Fruit fly (Drosophila melanogaster) whole organism, wandering third instar larva: ENCODE measurements around the gene CG42404.

Source experiments
- Abd-B ChIP-seq: fragments of >200 bp; optimal IDR thresholded peaks from 2 replicates; lab custom pipeline; 2017; ENCODE audit warnings: missing biosample characterization, missing genetic modification characterization
- CG32264 ChIP-seq: fragments of 200-800 bp; sonication (Bioruptor generic); optimal IDR thresholded peaks from 2 replicates; lab custom pipeline; 2016; ENCODE audit warnings: missing biosample characterization, missing genetic modification characterization
- CG9705 ChIP-seq: fragments of 200-800 bp; sonication (Bioruptor generic); optimal IDR thresholded peaks from 2 replicates; lab custom pipeline; 2018; ENCODE audit warnings: missing biosample characterization, mild to moderate bottlenecking, missing genetic modification characterization
- CrebA ChIP-seq: fragments of 200-800 bp; sonication (Bioruptor generic); optimal IDR thresholded peaks from 2 replicates; lab custom pipeline; 2016; ENCODE audit warnings: missing biosample characterization, mild to moderate bottlenecking, missing genetic modification characterization, borderline replicate concordance
- Dfd ChIP-seq: fragments of >200 bp; optimal IDR thresholded peaks from 2 replicates; lab custom pipeline; 2017; ENCODE audit warnings: missing biosample characterization, missing genetic modification characterization
- Dif ChIP-seq: fragments of 200-275, 200-300 bp; sonication (Bioruptor generic); optimal IDR thresholded peaks from 2 replicates; lab custom pipeline; 2018; ENCODE audit warnings: missing biosample characterization, missing genetic modification characterization; ENCODE audit not compliant: partially characterized antibody
- GATAd ChIP-seq: sonication (Bioruptor generic); optimal IDR thresholded peaks from 2 replicates; lab custom pipeline; 2016; ENCODE audit warnings: missing biosample characterization, missing genetic modification characterization
- HLH106 ChIP-seq: fragments of 200-800 bp; optimal IDR thresholded peaks from 3 replicates; lab custom pipeline; 2019; ENCODE audit warnings: missing biosample characterization, mild to moderate bottlenecking, missing genetic modification characterization, moderate library complexity
- Hr78 ChIP-seq: fragments of >200 bp; optimal IDR thresholded peaks from 2 replicates; lab custom pipeline; 2017; ENCODE audit warnings: missing biosample characterization, missing genetic modification characterization
- Hr83 ChIP-seq: fragments of 200-300 bp; sonication (Bioruptor generic); optimal IDR thresholded peaks from 2 replicates; lab custom pipeline; 2016; ENCODE audit warnings: missing biosample characterization, mild to moderate bottlenecking, missing genetic modification characterization, moderate library complexity; ENCODE audit not compliant: poor library complexity, severe bottlenecking
- Mio ChIP-seq: sonication (Bioruptor generic); optimal IDR thresholded peaks from 2 replicates; lab custom pipeline; 2016; ENCODE audit warnings: missing biosample characterization, missing genetic modification characterization
- Myc ChIP-seq: fragments of >200 bp; optimal IDR thresholded peaks from 2 replicates; lab custom pipeline; 2017
- N ChIP-seq: fragments of >200 bp; optimal IDR thresholded peaks from 2 replicates; lab custom pipeline; 2018; ENCODE audit warnings: missing biosample characterization, missing external identifiers, missing genetic modification characterization
- OdsH ChIP-seq: fragments of 200-800 bp; sonication (Bioruptor generic); optimal IDR thresholded peaks from 2 replicates; lab custom pipeline; 2016; ENCODE audit warnings: missing biosample characterization, mild to moderate bottlenecking, missing genetic modification characterization
- Rel ChIP-seq, 2 experiments: fragments of 200-800 bp; sonication (Bioruptor generic) in 1 of 2; optimal IDR thresholded peaks; 2 replicates in 1 of 2; 3 replicates in 1 of 2; lab custom pipeline; 2016 to 2019; ENCODE audit warnings: mild to moderate bottlenecking in 2 of 2, missing biosample characterization in 2 of 2, missing genetic modification characterization in 2 of 2, moderate library complexity in 1 of 2
- Sp1 ChIP-seq: fragments of 200-800 bp; sonication (Bioruptor generic); optimal IDR thresholded peaks from 3 replicates; lab custom pipeline; 2019; ENCODE audit warnings: missing biosample characterization, mild to moderate bottlenecking, missing genetic modification characterization, moderate library complexity
- Vsx2 ChIP-seq: fragments of 200-300, 225-300 bp; sonication (Bioruptor generic); optimal IDR thresholded peaks from 2 replicates; lab custom pipeline; 2018; ENCODE audit warnings: missing biosample characterization, missing genetic modification characterization; ENCODE audit not compliant: partially characterized antibody
- br ChIP-seq: fragments of 200-800 bp; sonication (Bioruptor generic); optimal IDR thresholded peaks from 2 replicates; lab custom pipeline; 2016; ENCODE audit warnings: missing biosample characterization, missing genetic modification characterization
- brk ChIP-seq: fragments of 200-800 bp; sonication (Bioruptor generic); optimal IDR thresholded peaks from 2 replicates; lab custom pipeline; 2016; ENCODE audit warnings: missing biosample characterization, mild to moderate bottlenecking, missing genetic modification characterization
- dl ChIP-seq, 2 experiments: fragments of 175-275, 200-275 bp in 1 of 2; fragments of 200-275 bp in 1 of 2; sonication (Bioruptor generic); optimal IDR thresholded peaks; lab custom pipeline; 2018; ENCODE audit warnings: mild to moderate bottlenecking in 2 of 2, missing biosample characterization in 2 of 2, missing genetic modification characterization in 2 of 2, moderate library complexity in 2 of 2; ENCODE audit not compliant: partially characterized antibody in 2 of 2, insufficient read depth in 1 of 2
- dmrt93B ChIP-seq: fragments of 200-800 bp; sonication (Bioruptor generic); optimal IDR thresholded peaks from 2 replicates; lab custom pipeline; 2018; ENCODE audit warnings: missing biosample characterization, mild to moderate bottlenecking, missing genetic modification characterization
- dsf ChIP-seq: sonication (Bioruptor generic); optimal IDR thresholded peaks from 2 replicates; lab custom pipeline; 2016; ENCODE audit warnings: missing biosample characterization, missing genetic modification characterization, borderline replicate concordance
- ey ChIP-seq: fragments of 200-800 bp; sonication (Bioruptor generic); optimal IDR thresholded peaks from 2 replicates; lab custom pipeline; 2016; ENCODE audit warnings: missing biosample characterization, missing genetic modification characterization
- foxo ChIP-seq, 2 experiments: fragments of 200-800 bp; sonication (Bioruptor generic); optimal IDR thresholded peaks; 2 replicates in 1 of 2; 3 replicates in 1 of 2; lab custom pipeline; 2016 to 2017; ENCODE audit warnings: missing biosample characterization in 2 of 2, missing genetic modification characterization in 2 of 2
- fru ChIP-seq: fragments of 200-800 bp; sonication (Bioruptor generic); optimal IDR thresholded peaks from 3 replicates; lab custom pipeline; 2016; ENCODE audit warnings: missing biosample characterization, mild to moderate bottlenecking, missing genetic modification characterization
- h ChIP-seq: fragments of 200-800 bp; sonication (Bioruptor generic); optimal IDR thresholded peaks from 3 replicates; lab custom pipeline; 2016; ENCODE audit warnings: missing biosample characterization, mild to moderate bottlenecking, missing genetic modification characterization
- jim ChIP-seq: fragments of 175-275, 200-325 bp; sonication (Bioruptor generic); optimal IDR thresholded peaks from 2 replicates; lab custom pipeline; 2016; ENCODE audit warnings: missing biosample characterization, mild to moderate bottlenecking, missing genetic modification characterization
- lola ChIP-seq: fragments of >200 bp; optimal IDR thresholded peaks from 2 replicates; lab custom pipeline; 2017; ENCODE audit warnings: missing biosample characterization, missing genetic modification characterization
- psq ChIP-seq: fragments of 200-800 bp; sonication (Bioruptor generic); optimal IDR thresholded peaks from 3 replicates; lab custom pipeline; 2017; ENCODE audit warnings: missing biosample characterization, mild to moderate bottlenecking, missing genetic modification characterization, moderate library complexity
- rgr ChIP-seq: fragments of 200-800 bp; sonication (Bioruptor generic); optimal IDR thresholded peaks from 3 replicates; lab custom pipeline; 2016; ENCODE audit warnings: missing biosample characterization, mild to moderate bottlenecking, missing genetic modification characterization
- sage ChIP-seq: fragments of 200-800 bp; sonication (Bioruptor generic); optimal IDR thresholded peaks from 2 replicates; lab custom pipeline; 2016; ENCODE audit warnings: missing biosample characterization, mild to moderate bottlenecking, missing genetic modification characterization
- sv ChIP-seq: fragments of 200-800 bp; sonication (Bioruptor generic); optimal IDR thresholded peaks from 3 replicates; lab custom pipeline; 2016; ENCODE audit warnings: missing biosample characterization, missing genetic modification characterization
- tai ChIP-seq: sonication (Bioruptor generic); optimal IDR thresholded peaks from 2 replicates; lab custom pipeline; 2016; ENCODE audit warnings: missing biosample characterization, missing genetic modification characterization
- usp ChIP-seq: fragments of >200 bp; optimal IDR thresholded peaks from 2 replicates; lab custom pipeline; 2017; ENCODE audit warnings: missing biosample characterization, missing genetic modification characterization
- woc ChIP-seq: sonication (Bioruptor generic); optimal IDR thresholded peaks from 2 replicates; lab custom pipeline; 2016; ENCODE audit warnings: missing biosample characterization, mild to moderate bottlenecking, missing genetic modification characterization

The CG42404 gene

DNA sequence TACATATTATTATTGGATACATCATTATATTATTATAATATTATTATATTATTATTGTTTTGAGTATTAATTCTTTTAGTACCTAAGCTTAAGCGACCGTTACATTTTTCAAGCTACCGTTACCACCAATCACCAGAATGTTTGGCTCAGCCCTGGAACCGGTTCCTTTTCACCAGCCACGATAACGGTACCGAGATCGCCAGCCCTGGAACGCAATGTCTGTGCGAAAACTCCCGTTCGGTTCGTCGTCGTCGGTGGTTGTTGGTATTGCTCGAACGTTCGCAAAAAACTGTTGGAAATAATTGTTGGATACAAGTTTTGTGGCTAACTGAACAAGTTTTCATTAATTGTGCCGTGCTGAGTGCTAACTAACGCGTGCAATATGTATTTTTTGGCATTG lies at the start of gene CG42404:
TSS of gene CG42404 (plus strand) at position 360 of the 400 bp plus-strand sequence.
- TF ChIP-seq ey (GFP tag; lab: Kevin White, UChicago) (no peak), Dif (GFP tag; lab: Kevin White, UChicago) (no peak), h (GFP tag; lab: Kevin White, UChicago) (no peak), Sp1 (GFP tag; lab: Kevin White, UChicago) (no peak), CG32264 (GFP tag; lab: Kevin White, UChicago) (no peak), woc (GFP tag; lab: Kevin White, UChicago) (no peak), CG9705 (GFP tag; lab: Kevin White, UChicago) (no peak), CrebA (GFP tag; lab: Kevin White, UChicago) (no peak), Hr78 (GFP tag; lab: Kevin White, UChicago) (no peak), dmrt93B (GFP tag; lab: Kevin White, UChicago) (no peak), lola (GFP tag; lab: Kevin White, UChicago) (no peak), brk (GFP tag; lab: Kevin White, UChicago) (no peak), sage (GFP tag; lab: Kevin White, UChicago) (no peak), Abd-B (GFP tag; lab: Kevin White, UChicago) (no peak)
- TF ChIP-seq, all 38 proteins: peak for 0

DNA sequence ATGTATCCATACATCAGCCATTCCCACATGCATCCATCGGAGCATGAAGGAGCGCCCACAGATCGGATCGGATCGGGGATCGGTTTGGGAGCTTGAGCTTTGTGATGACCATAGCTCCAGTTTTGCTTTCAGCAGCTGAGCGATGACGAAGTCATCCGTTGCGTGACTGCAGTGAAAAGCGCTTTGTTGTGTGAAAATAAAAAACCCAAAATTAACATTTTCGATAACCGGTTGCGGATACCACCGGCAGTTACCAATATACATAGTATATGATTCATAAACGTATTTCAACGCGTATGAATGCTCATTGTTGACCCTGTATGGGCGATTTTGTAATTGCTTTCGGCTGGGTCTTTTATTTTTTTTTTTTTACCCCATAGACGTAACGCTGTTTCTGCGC lies 44.7 kb upstream of the CG42404 start:
- TF ChIP-seq Hr78 (GFP tag; lab: Kevin White, UChicago) (no peak), fru (GFP tag; lab: Kevin White, UChicago) (no peak), Abd-B (GFP tag; lab: Kevin White, UChicago) (no peak), woc (GFP tag; lab: Kevin White, UChicago) (no peak), usp (GFP tag; lab: Kevin White, UChicago) (no peak), CG32264 (GFP tag; lab: Kevin White, UChicago) (no peak), brk (GFP tag; lab: Kevin White, UChicago) (no peak), Mio (GFP tag; lab: Kevin White, UChicago) (no peak), sv (GFP tag; lab: Kevin White, UChicago) (no peak)

DNA sequence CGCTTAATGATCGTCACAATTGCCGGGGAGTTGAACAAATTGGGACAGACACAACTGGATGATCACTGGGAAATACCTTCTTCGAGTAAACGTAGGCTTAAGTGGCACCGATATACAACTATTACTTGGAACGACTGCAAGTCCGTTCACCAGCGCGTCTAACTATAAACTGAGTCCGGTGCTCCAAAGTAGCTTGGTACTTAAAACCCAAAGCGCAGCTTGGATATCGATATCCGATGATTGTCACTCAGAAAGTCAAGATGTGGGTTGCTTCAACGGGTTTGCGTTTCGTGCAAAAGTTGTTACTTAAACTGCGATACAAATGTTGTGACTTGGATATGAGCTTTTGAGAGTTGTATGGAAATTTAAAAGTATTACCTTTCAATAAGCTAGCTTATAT lies 43.6 kb upstream of the CG42404 start, which contains the start of gene Spn88Ea:
TSS of gene Spn88Ea (minus strand) at position 175 of the 400 bp plus-strand sequence.
- TF ChIP-seq woc (GFP tag; lab: Kevin White, UChicago), result peak; percentile 50
- TF ChIP-seq br (GFP tag; lab: Kevin White, UChicago), result peak; percentile 8
- TF ChIP-seq Vsx2 (GFP tag; lab: Kevin White, UChicago), result peak; percentile 66
- TF ChIP-seq brk (GFP tag; lab: Kevin White, UChicago), result no peak
- TF ChIP-seq Sp1 (GFP tag; lab: Kevin White, UChicago), result peak; percentile 2
- no peak for TF ChIP-seq Hr78 (GFP tag; lab: Kevin White, UChicago)
- peak; percentile 3 for TF ChIP-seq HLH106
- TF ChIP-seq Rel (GFP tag; optimal IDR thresholded peaks at IDR 0.05; lab: Kevin White, UChicago), result no peak
- peak; percentile 68 for TF ChIP-seq Rel (tag; optimal IDR thresholded peaks at IDR 0.05; lab: Kevin White, UChicago)

DNA sequence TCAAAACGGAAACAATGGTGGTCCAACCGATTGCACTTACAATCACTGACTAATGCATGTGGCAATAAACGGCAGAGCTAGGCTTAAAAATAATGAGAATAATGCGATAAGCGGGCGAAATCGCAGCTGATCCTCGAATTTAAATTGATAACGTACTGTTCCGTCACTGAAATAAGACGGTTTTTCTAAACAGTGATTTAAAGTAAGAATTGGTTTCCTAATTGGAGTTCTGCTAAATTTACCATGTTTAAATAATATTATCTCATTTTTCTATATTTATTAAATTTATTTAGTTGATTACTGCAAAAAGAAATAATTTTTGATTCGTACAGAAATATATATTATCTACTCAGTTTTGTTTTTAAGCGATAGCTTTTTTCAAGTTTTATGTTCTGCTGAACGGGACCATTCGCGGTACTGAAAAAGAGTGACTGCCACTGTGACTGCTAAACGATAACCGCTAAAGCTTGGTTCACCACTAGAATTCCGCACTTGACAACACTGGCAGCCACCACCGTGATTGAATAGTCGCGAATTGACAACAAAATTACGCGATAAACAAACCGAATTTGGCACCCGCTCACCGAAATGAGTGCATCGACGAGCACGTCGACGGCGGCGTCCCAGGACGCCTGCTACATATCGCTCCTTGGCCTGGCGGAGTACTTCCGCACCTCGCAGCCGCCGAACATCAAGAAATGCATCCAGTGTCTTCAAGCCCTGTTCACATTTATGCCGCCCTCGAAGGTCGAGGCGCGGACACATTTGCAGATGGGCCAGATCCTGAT lies 41.0 kb upstream of the CG42404 start, which contains the start of the genes Spn88Eb and Mau2:
TSS of gene Spn88Eb (minus strand) at position 51 of the 788 bp plus-strand sequence.
TSS of gene Mau2 (plus strand) at position 493 of the 788 bp plus-strand sequence.
- TF ChIP-seq psq (peak; percentile 15), brk (GFP tag; lab: Kevin White, UChicago) (no peak), CG9705 (GFP tag; lab: Kevin White, UChicago) (peak; percentile 61), HLH106 (peak; percentile 74), ey (GFP tag; lab: Kevin White, UChicago) (peak; percentile 47), Dfd (GFP tag; lab: Kevin White, UChicago) (no peak), fru (GFP tag; lab: Kevin White, UChicago) (no peak), tai (no peak), sage (GFP tag; lab: Kevin White, UChicago) (no peak), N (GFP tag; lab: Kevin White, UChicago) (no peak), foxo (GFP tag; optimal IDR thresholded peaks at IDR 0.05; lab: Kevin White, UChicago) (peak in 1 of 2 experiments; percentile 81), Hr83 (peak; percentile 72), OdsH (GFP tag; lab: Kevin White, UChicago) (peak; percentile 18), rgr (GFP tag; lab: Kevin White, UChicago) (peak; percentile 64), CG32264 (GFP tag; lab: Kevin White, UChicago) (no peak), Sp1 (GFP tag; lab: Kevin White, UChicago) (peak; percentile 56), Rel (GFP tag; optimal IDR thresholded peaks at IDR 0.05; lab: Kevin White, UChicago) (no peak), Rel (tag; optimal IDR thresholded peaks at IDR 0.05; lab: Kevin White, UChicago) (peak; percentile 7), dl (GFP tag; optimal IDR thresholded peaks at IDR 0.05; lab: Kevin White, UChicago; ENCODE audit: insufficient read depth in 1 of 2, partially characterized antibody in 2 of 2) (no peak), woc (GFP tag; lab: Kevin White, UChicago) (peak; percentile 82), Myc (lab: Kevin White, UChicago) (peak; percentile 67), br (GFP tag; lab: Kevin White, UChicago) (no peak), jim (no peak), GATAd (GFP tag; lab: Kevin White, UChicago) (no peak), h (GFP tag; lab: Kevin White, UChicago) (no peak), usp (GFP tag; lab: Kevin White, UChicago) (no peak), dsf (GFP tag; lab: Kevin White, UChicago) (no peak), Hr78 (GFP tag; lab: Kevin White, UChicago) (no peak)
